Worm (Caenorhabditis elegans): ENCODE results near the gene mltn-1.

ce11 chrII:13190412-13190811 is 45.4 kb upstream of the mltn-1 start:
- TF ChIP-seq sup-37 (GFP tag; optimal IDR thresholded peaks at IDR 0.05) (no peak), egl-13 (tag; optimal IDR thresholded peaks at IDR 0.05) (no peak), mab-9 (GFP tag; IDR thresholded peaks at IDR 0.05) (no peak), lin-15B (tag; optimal IDR thresholded peaks at IDR 0.05) (no peak), alr-1 (tag; optimal IDR thresholded peaks at IDR 0.05; ENCODE audit: borderline replicate concordance) (no peak), dpl-1 (GFP tag; optimal IDR thresholded peaks at IDR 0.05) (no peak)

Data from whole organism, L1 larva.